Worm (Caenorhabditis elegans) whole organism, L1 larva: ENCODE measurements around the gene cest-9.1.

Experiments used
- C04F5.9 ChIP-seq: sonication (generic microtip); optimal IDR thresholded peaks from 2 replicates; lab custom pipeline; 2016; ENCODE audit warnings: missing genetic modification characterization, missing compliant biosample characterization
- blmp-1 ChIP-seq: fragments of 150-350 bp; optimal IDR thresholded peaks from 2 replicates; lab custom pipeline; 2014; ENCODE audit warnings: missing biosample characterization, missing genetic modification characterization
- ceh-63 ChIP-seq: fragments of 200-800 bp; sonication (Bioruptor generic); optimal IDR thresholded peaks from 2 replicates; lab custom pipeline; 2018; ENCODE audit warnings: mild to moderate bottlenecking, missing genetic modification characterization, missing compliant biosample characterization
- ceh-88 ChIP-seq: fragments of 200-800 bp; sonication (Bioruptor generic); IDR thresholded peaks from 2 replicates; pipeline ENCODE4 v1.3.6; 2022; ENCODE audit warnings: missing genetic modification characterization, missing compliant biosample characterization
- ces-1 ChIP-seq: fragments of 150-350 bp; optimal IDR thresholded peaks from 2 replicates; lab custom pipeline; 2014; ENCODE audit warnings: missing biosample characterization, missing genetic modification reagents, missing genetic modification characterization
- efl-1 ChIP-seq, 4 experiments: fragments of 150-350 bp; optimal IDR thresholded peaks in 3 of 4; peaks in 1 of 4; 1 replicate in 1 of 4; 2 replicates in 3 of 4; lab custom pipeline; 2014; ENCODE audit warnings: missing biosample characterization in 2 of 4, missing genetic modification characterization in 2 of 4, missing genetic modification reagents in 2 of 4
- elt-2 ChIP-seq: sonication (generic microtip); optimal IDR thresholded peaks from 2 replicates; lab custom pipeline; 2016; ENCODE audit warnings: missing genetic modification characterization, mild to moderate bottlenecking, inconsistent platforms, missing compliant biosample characterization, missing genetic modification reagents
- fkh-10 ChIP-seq: sonication (generic microtip); optimal IDR thresholded peaks from 2 replicates; lab custom pipeline; 2017; ENCODE audit warnings: missing biosample characterization, missing genetic modification reagents, missing genetic modification characterization
- irx-1 ChIP-seq: sonication (generic microtip); optimal IDR thresholded peaks from 2 replicates; lab custom pipeline; 2016; ENCODE audit warnings: missing genetic modification characterization, missing compliant biosample characterization
- lin-14 ChIP-seq: fragments of 200-800 bp; sonication (Bioruptor generic); optimal IDR thresholded peaks from 2 replicates; lab custom pipeline; 2018; ENCODE audit warnings: mild to moderate bottlenecking, missing genetic modification characterization, moderate library complexity, missing compliant biosample characterization
- lin-35 ChIP-seq, 2 experiments: fragments of 150-350 bp; optimal IDR thresholded peaks; 2 replicates each; lab custom pipeline; 2014; ENCODE audit warnings: missing biosample characterization in 2 of 2, missing genetic modification characterization in 2 of 2, missing genetic modification reagents in 2 of 2
- lir-3 ChIP-seq: sonication (generic microtip); optimal IDR thresholded peaks from 2 replicates; lab custom pipeline; 2016; ENCODE audit warnings: mild to moderate bottlenecking, missing genetic modification characterization, moderate library complexity, missing compliant biosample characterization; ENCODE audit not compliant: poor library complexity
- lsy-2 ChIP-seq, 2 experiments: fragments of 150-350 bp; optimal IDR thresholded peaks; 2 replicates each; lab custom pipeline; 2014; ENCODE audit warnings: missing biosample characterization in 2 of 2, missing genetic modification characterization in 2 of 2
- mab-9 ChIP-seq: fragments of 200-800 bp; sonication (Bioruptor generic); IDR thresholded peaks from 2 replicates; pipeline ENCODE4 v1.3.6; 2022; ENCODE audit warnings: missing genetic modification reagents, missing genetic modification characterization, missing compliant biosample characterization
- nhr-11 ChIP-seq: fragments of 150-350 bp; optimal IDR thresholded peaks from 2 replicates; lab custom pipeline; 2014; ENCODE audit warnings: missing biosample characterization, missing genetic modification characterization
- nhr-237 ChIP-seq: fragments of 150-350 bp; optimal IDR thresholded peaks from 2 replicates; lab custom pipeline; 2014; ENCODE audit warnings: missing biosample characterization, missing genetic modification characterization
- nhr-47 ChIP-seq: sonication (generic microtip); optimal IDR thresholded peaks from 2 replicates; lab custom pipeline; 2016; ENCODE audit warnings: mild to moderate bottlenecking, missing genetic modification characterization, moderate library complexity, missing compliant biosample characterization
- nhr-76 ChIP-seq: sonication (generic microtip); optimal IDR thresholded peaks from 2 replicates; lab custom pipeline; 2017; ENCODE audit warnings: missing biosample characterization, missing genetic modification characterization
- nhr-84 ChIP-seq: sonication (generic microtip); optimal IDR thresholded peaks from 2 replicates; lab custom pipeline; 2017; ENCODE audit warnings: missing biosample characterization, missing genetic modification characterization
- pqm-1 ChIP-seq: sonication (generic microtip); optimal IDR thresholded peaks from 3 replicates; lab custom pipeline; 2017; ENCODE audit warnings: missing biosample characterization, missing genetic modification characterization
- rnt-1 ChIP-seq: sonication (generic microtip); optimal IDR thresholded peaks from 2 replicates; lab custom pipeline; 2016; ENCODE audit warnings: mild to moderate bottlenecking, missing genetic modification characterization, moderate library complexity, missing compliant biosample characterization
- snu-23 ChIP-seq: sonication (generic microtip); optimal IDR thresholded peaks from 2 replicates; lab custom pipeline; 2016; ENCODE audit warnings: missing genetic modification characterization, missing compliant biosample characterization
- sox-4 ChIP-seq: sonication (generic microtip); optimal IDR thresholded peaks from 2 replicates; lab custom pipeline; 2016; ENCODE audit warnings: missing genetic modification characterization, missing compliant biosample characterization
- unc-62 ChIP-seq: fragments of 150-350 bp; optimal IDR thresholded peaks from 2 replicates; lab custom pipeline; 2014; ENCODE audit warnings: missing biosample characterization, missing genetic modification reagents, missing genetic modification characterization
- unc-98 ChIP-seq: fragments of 200-800 bp; sonication (Bioruptor generic); IDR thresholded peaks from 2 replicates; pipeline ENCODE4 v1.3.6; 2022; ENCODE audit warnings: missing genetic modification characterization, missing compliant biosample characterization
- vab-15 ChIP-seq: sonication (generic microtip); optimal IDR thresholded peaks from 2 replicates; lab custom pipeline; 2017; ENCODE audit warnings: missing genotype, mild to moderate bottlenecking, missing genetic modification characterization, missing compliant biosample characterization
- zag-1 ChIP-seq: fragments of 150-350 bp; optimal IDR thresholded peaks from 2 replicates; lab custom pipeline; 2014; ENCODE audit warnings: missing biosample characterization, missing genetic modification characterization
- zip-4 ChIP-seq: fragments of 200-800 bp; sonication (Bioruptor generic); optimal IDR thresholded peaks from 2 replicates; lab custom pipeline; 2018; ENCODE audit warnings: mild to moderate bottlenecking, missing genetic modification characterization, moderate library complexity, missing compliant biosample characterization
- ztf-4 ChIP-seq: fragments of 150-350 bp; optimal IDR thresholded peaks from 2 replicates; lab custom pipeline; 2014; ENCODE audit warnings: missing biosample characterization, missing genetic modification characterization

cest-9.1 gene

DNA sequence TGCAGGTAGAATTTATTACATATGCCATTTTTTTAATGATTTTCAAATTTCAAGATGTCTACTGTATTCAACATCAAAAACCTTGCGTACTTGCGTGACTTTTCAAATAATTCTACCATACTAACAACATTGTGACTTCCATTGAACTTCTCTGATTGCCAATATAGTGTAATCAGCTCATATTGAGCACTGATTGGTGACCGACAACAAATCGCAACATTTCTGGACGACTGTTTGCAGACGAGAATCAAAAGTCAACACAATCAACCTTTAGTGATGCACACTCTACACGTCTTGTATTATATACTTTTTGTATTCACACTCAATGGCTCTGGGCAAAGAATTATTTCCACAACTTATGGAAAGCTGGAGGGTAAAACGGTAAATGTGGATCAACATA, 15.5 kb downstream of the cest-9.1 start, which contains the start of gene cest-3:
Gene cest-3 (plus strand): TSS at position 190 of the 400 bp plus-strand sequence.
- peak; percentile 19 for TF ChIP-seq elt-2 (tag; lab: Kevin White, UChicago)
- no peak for TF ChIP-seq snu-23 (GFP tag; lab: Kevin White, UChicago)
- TF ChIP-seq, all 84 proteins: peak for 1

DNA sequence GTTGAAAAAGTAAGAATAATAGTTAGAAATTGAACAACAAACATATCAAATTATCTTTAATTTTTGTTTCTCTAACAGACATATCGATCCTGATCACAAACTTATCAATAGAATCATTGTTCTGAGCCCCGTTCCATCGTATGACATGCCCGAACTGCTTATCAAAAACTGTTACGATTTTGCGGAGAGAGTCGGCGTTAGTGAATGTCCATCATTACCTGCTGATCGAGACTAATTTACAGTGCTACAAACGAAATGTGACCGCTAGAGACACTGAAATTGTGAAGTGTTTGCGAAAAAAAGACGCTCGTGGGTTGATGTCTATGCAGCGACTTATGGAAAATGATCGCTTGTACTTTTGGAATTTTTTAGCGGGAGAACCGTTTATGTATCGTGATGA, 16.9 kb downstream of the cest-9.1 start:
- TF ChIP-seq unc-62 (GFP tag; lab: Kevin White, UChicago) (no peak), nhr-237 (tag; lab: Kevin White, UChicago) (no peak), zag-1 (tag; lab: Kevin White, UChicago) (no peak)

DNA sequence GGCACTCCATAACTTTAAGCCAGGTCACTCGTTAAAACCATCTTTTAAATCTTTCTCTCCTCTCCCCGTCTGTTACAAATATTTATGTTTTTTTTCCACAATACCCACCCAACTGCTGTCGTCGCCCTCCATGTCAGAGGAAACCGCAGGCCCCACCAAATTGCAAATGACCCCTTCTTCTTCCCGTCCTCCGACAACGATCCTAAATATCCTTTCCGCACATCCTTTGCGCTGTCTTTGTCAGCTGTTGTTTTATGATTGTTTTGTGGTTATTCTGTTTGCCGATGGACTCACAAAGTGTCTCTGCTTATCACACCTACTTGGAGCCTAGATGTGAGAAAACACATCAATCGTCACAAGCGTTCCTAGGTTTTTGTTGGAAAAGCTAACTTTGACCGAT, 22.2 kb downstream of the cest-9.1 start:
- TF ChIP-seq rnt-1 (tag; lab: Kevin White, UChicago) (peak; percentile 44), snu-23 (GFP tag; lab: Kevin White, UChicago) (no peak), lin-14 (GFP tag; lab: Kevin White, UChicago) (peak; percentile 2)

DNA sequence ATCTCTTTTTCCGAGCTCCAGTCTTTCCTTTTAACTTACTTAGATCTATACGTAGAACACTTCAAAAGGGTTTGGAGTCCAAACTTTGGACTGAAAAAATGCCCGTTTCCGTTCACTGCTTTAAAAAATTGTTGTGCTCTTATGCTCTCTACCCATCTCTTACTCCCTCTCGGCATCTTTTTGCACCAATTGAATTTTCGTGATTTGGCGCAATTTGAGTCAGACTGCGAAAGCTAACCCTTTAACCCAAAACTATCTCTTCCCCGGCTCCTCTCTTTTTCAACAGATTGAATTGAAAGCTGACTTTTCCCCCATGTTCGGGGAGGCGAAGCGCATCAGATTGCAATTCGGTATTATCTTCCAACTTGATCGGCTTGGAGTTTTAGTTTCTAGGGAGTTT, 26.2 kb downstream of the cest-9.1 start:
- TF ChIP-seq ces-1 (GFP tag; lab: Kevin White, UChicago) = peak; percentile 23
- TF ChIP-seq fkh-10 = peak; percentile 59
- TF ChIP-seq nhr-237 (tag; lab: Kevin White, UChicago) = no peak
- TF ChIP-seq ceh-63 (GFP tag; lab: Kevin White, UChicago) = no peak
- TF ChIP-seq ztf-4 = no peak

DNA sequence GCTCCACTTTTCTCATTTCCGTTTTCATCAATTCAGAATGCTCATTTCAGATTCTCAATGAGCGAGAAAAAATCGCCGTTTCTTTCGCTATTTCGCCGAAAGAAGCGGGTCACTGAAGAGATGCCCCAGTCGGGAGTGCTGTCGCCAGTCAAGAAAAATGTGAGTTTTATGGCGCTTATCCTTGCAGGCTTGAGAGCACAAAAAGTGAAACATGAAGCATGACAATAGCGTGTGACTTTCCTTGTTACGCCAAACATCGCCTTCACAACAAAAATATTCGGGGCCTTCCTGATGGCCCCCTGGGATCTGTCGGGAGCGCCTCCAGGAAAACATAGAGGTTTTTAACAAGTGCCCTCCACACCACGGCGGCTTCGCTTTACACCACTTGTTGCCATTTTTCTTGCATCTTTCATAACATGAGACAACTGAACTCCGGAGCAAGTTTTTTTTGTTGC, 30.6 kb downstream of the cest-9.1 start, which contains the start of gene E01G6.2:
Gene E01G6.2 (plus strand): TSS at position 51 of the 455 bp plus-strand sequence.
- TF ChIP-seq nhr-84 (tag; lab: Kevin White, UChicago) (no peak), lin-14 (GFP tag; lab: Kevin White, UChicago) (peak; percentile 65), lin-35 (GFP tag; optimal IDR thresholded peaks at IDR 0.05; lab: Kevin White, UChicago) (no peak), ceh-88 (GFP tag; lab: Robert Waterston, UW) (no peak), mab-9 (GFP tag; lab: Robert Waterston, UW) (0 out of 2 replicates have a peak, but pooled peaks have one; percentile 43), elt-2 (tag; lab: Kevin White, UChicago) (no peak)

DNA sequence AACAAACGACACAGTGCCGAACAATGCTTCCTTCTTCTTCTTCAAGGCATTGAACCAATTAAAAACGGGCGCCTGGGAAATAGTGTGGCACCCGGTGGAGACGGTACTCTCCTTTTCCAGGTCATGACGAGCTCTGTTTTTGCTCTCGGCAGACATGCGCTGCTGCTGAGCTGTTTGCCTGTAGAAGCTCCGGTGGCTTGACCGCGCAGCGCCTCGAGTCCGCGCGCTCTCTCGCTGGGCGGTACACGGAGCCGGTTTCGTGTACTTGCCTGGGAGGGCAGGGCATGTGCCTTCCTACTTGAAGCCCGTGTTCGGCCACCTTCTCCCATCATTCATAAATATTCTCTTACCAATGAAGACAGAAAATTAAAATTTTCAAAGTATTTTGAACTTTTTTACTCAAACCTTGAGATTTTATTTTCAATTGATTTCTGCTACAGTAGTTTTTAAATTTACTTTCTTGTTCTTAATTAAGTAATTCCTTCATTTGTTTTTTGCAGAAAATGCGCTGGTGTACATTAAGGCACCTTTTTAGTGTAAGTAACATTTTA, 34.5 kb downstream of the cest-9.1 start, which contains the start of gene E01G6.1:
Gene E01G6.1 (plus strand): TSS at position 501 of the 551 bp plus-strand sequence.
- TF ChIP-seq nhr-76 (tag; lab: Kevin White, UChicago) = no peak
- no peak for TF ChIP-seq nhr-47 (tag; lab: Kevin White, UChicago)
- no peak for TF ChIP-seq vab-15 (tag; lab: Kevin White, UChicago)

DNA sequence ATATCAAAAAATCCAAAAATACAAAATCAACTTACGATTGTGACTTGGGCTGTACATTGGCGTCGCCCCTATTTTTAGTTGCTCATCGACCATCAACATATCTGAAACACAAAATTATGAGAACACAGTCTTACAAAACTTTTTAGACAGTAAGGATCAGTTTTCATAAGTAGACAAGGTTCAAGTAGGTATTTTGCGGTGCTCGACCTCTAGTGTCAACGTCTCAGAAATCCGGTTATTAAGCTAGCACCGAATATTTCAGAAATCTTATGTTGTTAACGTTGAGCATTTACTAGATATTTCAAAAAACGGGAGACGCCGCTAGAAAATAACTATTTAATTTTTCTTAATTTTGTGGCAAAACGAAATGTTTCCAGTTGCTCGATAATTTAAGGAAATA, 44.9 kb downstream of the cest-9.1 start, which contains the start of gene otpl-8:
Gene otpl-8 (minus strand): TSS at position 101 of the 400 bp plus-strand sequence.
- TF ChIP-seq sox-4 (tag; lab: Kevin White, UChicago) = no peak
- TF ChIP-seq nhr-11 = no peak
- TF ChIP-seq nhr-84 (tag; lab: Kevin White, UChicago) = no peak
- no peak for TF ChIP-seq irx-1 (tag; lab: Kevin White, UChicago)
- TF ChIP-seq pqm-1 (tag; lab: Kevin White, UChicago) = no peak
- TF ChIP-seq unc-98 (GFP tag; lab: Robert Waterston, UW) = no peak
- no peak for TF ChIP-seq blmp-1 (tag; lab: Kevin White, UChicago)
- no peak for TF ChIP-seq C04F5.9 (tag; lab: Kevin White, UChicago)
- no peak for TF ChIP-seq efl-1 (optimal IDR thresholded peaks at IDR 0.05; lab: Kevin White, UChicago)
- no peak for TF ChIP-seq efl-1 (GFP tag; optimal IDR thresholded peaks at IDR 0.05 in 1 of 2; lab: Kevin White, UChicago)
- TF ChIP-seq ceh-88 (GFP tag; lab: Robert Waterston, UW) = no peak
- TF ChIP-seq zip-4 (GFP tag; lab: Kevin White, UChicago) = no peak
- TF ChIP-seq lsy-2 (tag; optimal IDR thresholded peaks at IDR 0.05; lab: Kevin White, UChicago) = no peak
- TF ChIP-seq lir-3 (tag; lab: Kevin White, UChicago) = no peak
- TF ChIP-seq, all 84 proteins: peak for 0
